Fruit fly (Drosophila melanogaster): Measurements from ENCODE around the gene Vps15.
A peak's percentile ranks its signal among the peaks of the same experiment; 100 is the strongest.

DNA sequence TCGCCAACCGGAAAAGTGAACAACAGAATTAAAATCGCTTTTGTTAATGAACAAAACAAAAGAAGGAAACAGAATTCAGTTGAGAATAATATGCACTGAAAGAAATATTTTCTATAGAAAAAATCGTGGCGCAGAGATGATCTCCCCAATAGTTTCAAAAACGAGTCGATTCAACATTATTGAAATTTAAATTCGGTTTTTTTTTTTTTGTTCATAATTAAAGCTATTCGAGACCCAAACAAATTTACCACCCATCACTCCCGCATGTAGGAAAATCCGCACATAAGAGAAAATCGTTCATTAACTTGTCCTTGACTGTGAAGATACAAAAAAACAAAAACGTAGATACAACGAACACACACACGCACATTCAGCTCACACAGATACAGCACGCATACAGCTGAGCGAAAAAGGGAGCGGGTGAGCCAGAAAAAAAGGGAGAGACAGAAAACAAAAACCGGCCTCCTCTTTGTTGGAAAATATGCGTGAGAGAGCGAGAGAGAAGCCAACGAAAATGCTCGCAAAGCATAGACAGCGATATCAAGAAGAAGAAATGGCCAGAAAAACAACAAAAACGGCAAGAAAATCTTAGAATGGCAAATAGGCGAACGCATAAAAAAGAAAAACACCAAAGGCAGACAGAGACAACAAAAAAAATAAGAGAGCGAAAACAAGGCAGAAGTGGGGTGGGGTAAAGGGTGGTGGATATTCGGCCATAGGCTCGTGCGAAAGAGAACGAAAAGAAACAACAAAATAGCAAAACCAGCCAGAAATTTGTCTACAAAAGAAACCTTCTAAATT is 25.4 kb downstream of the Vps15 start:
- TF ChIP-seq Rel (GFP tag; optimal IDR thresholded peaks at IDR 0.05) (no peak), Rel (tag; optimal IDR thresholded peaks at IDR 0.05) (no peak), tai (GFP tag; optimal IDR thresholded peaks at IDR 0.05) (no peak), ey (GFP tag; optimal IDR thresholded peaks at IDR 0.05) (peak; percentile 18)

Data from whole organism, wandering third instar larva.